Worm (Caenorhabditis elegans) whole organism, midembryonic: ENCODE measurements around the gene srbc-19.

Source experiments
- T22C8.4 ChIP-seq: fragments of 200-800 bp; sonication (Bioruptor generic); IDR thresholded peaks from 2 replicates; pipeline ENCODE4 v1.3.6; 2022; ENCODE audit warnings: missing genetic modification characterization, missing compliant biosample characterization
- cog-1 ChIP-seq: sonication (generic microtip); optimal IDR thresholded peaks from 2 replicates; lab custom pipeline; 2016; ENCODE audit warnings: missing genetic modification characterization, missing compliant biosample characterization
- flt-1 ChIP-seq: fragments of 200-800 bp; sonication (Bioruptor generic); IDR thresholded peaks from 2 replicates; pipeline ENCODE4 v1.3.6; 2022; ENCODE audit warnings: missing genetic modification characterization, missing compliant biosample characterization
- klf-2 ChIP-seq: fragments of 200-800 bp; sonication (Bioruptor generic); conservative IDR thresholded peaks from 2 replicates; pipeline ENCODE4 v1.3.6; 2022; ENCODE audit warnings: missing genetic modification reagents, missing genetic modification characterization, missing compliant biosample characterization
- tab-1 ChIP-seq: fragments of 200-800 bp; sonication (Bioruptor generic); IDR thresholded peaks from 2 replicates; pipeline ENCODE4 v1.3.6; 2022; ENCODE audit warnings: missing genetic modification characterization, missing compliant biosample characterization
- ztf-29 ChIP-seq: fragments of 200-800 bp; sonication (Bioruptor generic); IDR thresholded peaks from 2 replicates; pipeline ENCODE4 v1.3.6; 2022; ENCODE audit warnings: missing genetic modification reagents, missing genetic modification characterization, missing compliant biosample characterization

DNA sequence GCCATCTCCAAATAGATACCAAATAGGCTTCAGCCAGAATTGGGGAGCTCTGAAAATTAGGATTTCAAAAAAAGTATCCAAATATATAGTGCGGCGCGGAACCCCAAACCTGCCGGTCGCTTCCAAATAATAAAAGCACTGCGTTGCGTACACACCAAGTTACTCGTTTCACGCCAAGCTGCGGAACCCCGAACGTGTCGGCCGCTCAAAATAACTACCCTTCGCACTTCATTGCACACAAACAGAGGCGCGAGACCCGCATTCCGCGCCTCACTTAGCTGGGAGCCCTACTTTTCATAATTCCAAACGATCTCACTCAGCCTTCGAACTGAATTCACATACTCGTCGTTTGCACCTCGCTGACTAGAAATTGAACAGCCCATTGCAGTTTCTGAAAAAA, 33.0 kb upstream of the srbc-19 start:
- TF ChIP-seq ztf-29 (GFP tag; lab: Robert Waterston, UW) (no peak), cog-1 (tag; lab: Kevin White, UChicago) (no peak), flt-1 (GFP tag; lab: Robert Waterston, UW) (no peak), tab-1 (GFP tag; lab: Robert Waterston, UW) (no peak), T22C8.4 (GFP tag; lab: Robert Waterston, UW) (no peak), klf-2 (GFP tag; lab: Robert Waterston, UW) (no peak)
